Worm (Caenorhabditis elegans) whole organism, L4/young adult: Measurements from ENCODE around the gene srd-38.

ENCODE experiments used
- W03F9.2 ChIP-seq: fragments of 150-350 bp; optimal IDR thresholded peaks from 2 replicates; lab custom pipeline; 2014; ENCODE audit warnings: missing biosample characterization, missing genetic modification characterization
- dao-5 ChIP-seq: sonication (generic microtip); optimal IDR thresholded peaks from 2 replicates; lab custom pipeline; 2016; ENCODE audit warnings: missing genotype, missing genetic modification characterization, moderate library complexity, missing compliant biosample characterization
- him-1 ChIP-seq: sonication (generic microtip); optimal IDR thresholded peaks from 2 replicates; lab custom pipeline; 2016; ENCODE audit warnings: missing genotype, missing genetic modification reagents, missing genetic modification characterization, missing compliant biosample characterization

- TF ChIP-seq him-1 (tag; lab: Kevin White, UChicago) (no peak), dao-5 (no peak), W03F9.2 (tag; lab: Kevin White, UChicago) (no peak)
Measured at ce11 chrX:13300503-13300902, 8.9 kb downstream of the srd-38 start, which contains the start of gene srd-39.
